Worm (Caenorhabditis elegans) whole organism, young adult: ENCODE data around the gene F09G8.10.

Source experiments
- F22D6.2 ChIP-seq: sonication (generic microtip); optimal IDR thresholded peaks from 2 replicates; lab custom pipeline; 2016; ENCODE audit warnings: mild to moderate bottlenecking, missing genetic modification characterization, missing compliant biosample characterization
- F23B12.7 ChIP-seq: sonication (generic microtip); optimal IDR thresholded peaks from 2 replicates; lab custom pipeline; 2017; ENCODE audit warnings: missing genetic modification characterization, mild to moderate bottlenecking, missing compliant biosample characterization, antibody characterized with exemption, moderate library complexity; ENCODE audit not compliant: insufficient read depth
- F33H1.4 ChIP-seq: fragments of 200-800 bp; sonication (Bioruptor generic); IDR thresholded peaks from 2 replicates; pipeline ENCODE4 v1.3.6; 2022; ENCODE audit warnings: missing genetic modification reagents, missing genetic modification characterization, missing compliant biosample characterization
- F49E8.2 ChIP-seq: sonication (generic microtip); optimal IDR thresholded peaks from 3 replicates; lab custom pipeline; 2017; ENCODE audit warnings: missing genetic modification characterization, mild to moderate bottlenecking, missing compliant biosample characterization, antibody characterized with exemption, moderate library complexity; ENCODE audit not compliant: insufficient read depth
- F57C9.4 ChIP-seq: sonication (generic microtip); optimal IDR thresholded peaks from 2 replicates; lab custom pipeline; 2017; ENCODE audit warnings: mild to moderate bottlenecking, missing genetic modification characterization, missing compliant biosample characterization
- K12H6.12 ChIP-seq: fragments of 200-800 bp; sonication (Bioruptor generic); optimal IDR thresholded peaks from 2 replicates; lab custom pipeline; 2018; ENCODE audit warnings: mild to moderate bottlenecking, missing genetic modification characterization, missing compliant biosample characterization
- T07F8.4 ChIP-seq: sonication (generic microtip); optimal IDR thresholded peaks from 2 replicates; lab custom pipeline; 2016; ENCODE audit warnings: mild to moderate bottlenecking, missing genetic modification characterization, moderate library complexity, missing compliant biosample characterization
- T26A5.8 ChIP-seq: sonication (generic microtip); optimal IDR thresholded peaks from 2 replicates; lab custom pipeline; 2016; ENCODE audit warnings: missing genetic modification characterization, missing compliant biosample characterization
- Y79H2A.3 ChIP-seq: fragments of 200-800 bp; sonication (Bioruptor generic); conservative IDR thresholded peaks from 2 replicates; pipeline ENCODE4 v1.3.6; 2022; ENCODE audit warnings: missing genetic modification reagents, missing genetic modification characterization, missing compliant biosample characterization
- atf-7 ChIP-seq: sonication (generic microtip); optimal IDR thresholded peaks from 2 replicates; lab custom pipeline; 2017; ENCODE audit warnings: mild to moderate bottlenecking, missing genetic modification characterization, missing compliant biosample characterization
- ccch-3 ChIP-seq: fragments of 200-800 bp; sonication (Bioruptor generic); optimal IDR thresholded peaks from 2 replicates; lab custom pipeline; 2018; ENCODE audit warnings: mild to moderate bottlenecking, missing genetic modification characterization, missing compliant biosample characterization
- cebp-2 ChIP-seq: fragments of 200-800 bp; sonication (Bioruptor generic); IDR thresholded peaks from 2 replicates; pipeline ENCODE4 v1.3.6; 2022; ENCODE audit warnings: missing genetic modification characterization, missing compliant biosample characterization
- ceh-100 ChIP-seq: fragments of 200-800 bp; sonication (Bioruptor generic); IDR thresholded peaks from 2 replicates; pipeline ENCODE4 v1.3.6; 2022; ENCODE audit warnings: missing genetic modification reagents, missing genetic modification characterization, missing compliant biosample characterization
- ceh-58 ChIP-seq: fragments of 200-800 bp; sonication (Bioruptor generic); IDR thresholded peaks from 2 replicates; pipeline ENCODE4 v1.3.6; 2022; ENCODE audit warnings: missing genetic modification characterization, missing compliant biosample characterization
- ekl-4 ChIP-seq: fragments of 200-800 bp; sonication (Bioruptor generic); IDR thresholded peaks from 2 replicates; pipeline ENCODE4 v1.3.6; 2022; ENCODE audit warnings: missing genetic modification reagents, missing genetic modification characterization, missing compliant biosample characterization
- fkh-3 ChIP-seq: sonication (generic microtip); optimal IDR thresholded peaks from 2 replicates; lab custom pipeline; 2016; ENCODE audit warnings: mild to moderate bottlenecking, missing genetic modification characterization, missing compliant biosample characterization
- him-1 ChIP-seq: sonication (generic microtip); optimal IDR thresholded peaks from 2 replicates; lab custom pipeline; 2016; ENCODE audit warnings: missing genotype, missing genetic modification reagents, missing genetic modification characterization, missing compliant biosample characterization
- hlh-12 ChIP-seq: sonication (generic microtip); optimal IDR thresholded peaks from 2 replicates; lab custom pipeline; 2016; ENCODE audit warnings: missing genetic modification characterization, missing compliant biosample characterization
- hmg-1.2 ChIP-seq: fragments of 200-800 bp; sonication (Bioruptor generic); IDR thresholded peaks from 2 replicates; pipeline ENCODE4 v1.3.6; 2022; ENCODE audit warnings: missing genetic modification reagents, missing genetic modification characterization, missing compliant biosample characterization
- let-607 ChIP-seq, 2 experiments: fragments of 200-800 bp in 1 of 2; sonication (Bioruptor generic) in 1 of 2; sonication (generic microtip) in 1 of 2; optimal IDR thresholded peaks; 2 replicates each; lab custom pipeline; 2016 to 2018; ENCODE audit warnings: mild to moderate bottlenecking in 2 of 2, missing compliant biosample characterization in 2 of 2, missing genetic modification characterization in 2 of 2, moderate library complexity in 2 of 2, missing genotype in 1 of 2
- lin-26 ChIP-seq: fragments of 200-800 bp; sonication (Bioruptor generic); IDR thresholded peaks from 2 replicates; pipeline ENCODE4 v1.3.6; 2022; ENCODE audit warnings: missing genetic modification reagents, missing genetic modification characterization, missing compliant biosample characterization
- lin-40 ChIP-seq: sonication (generic microtip); optimal IDR thresholded peaks from 2 replicates; lab custom pipeline; 2016; ENCODE audit warnings: missing genetic modification characterization, mild to moderate bottlenecking, missing compliant biosample characterization, missing genotype, missing genetic modification reagents
- lir-1 ChIP-seq: fragments of 200-800 bp; sonication (Bioruptor generic); conservative IDR thresholded peaks from 2 replicates; pipeline ENCODE4 v1.3.6; 2022; ENCODE audit warnings: missing genetic modification reagents, missing genetic modification characterization, missing compliant biosample characterization
- lsy-27 ChIP-seq: sonication (generic microtip); optimal IDR thresholded peaks from 2 replicates; lab custom pipeline; 2017; ENCODE audit warnings: missing genetic modification characterization, mild to moderate bottlenecking, missing compliant biosample characterization, antibody characterized with exemption, missing genotype, borderline replicate concordance; ENCODE audit not compliant: insufficient read depth
- madf-8 ChIP-seq: fragments of 200-800 bp; sonication (Bioruptor generic); conservative IDR thresholded peaks from 2 replicates; pipeline ENCODE4 v1.3.6; 2022; ENCODE audit warnings: missing genetic modification reagents, missing genetic modification characterization, missing compliant biosample characterization
- mxl-1 ChIP-seq: sonication (generic microtip); optimal IDR thresholded peaks from 2 replicates; lab custom pipeline; 2016; ENCODE audit warnings: missing genetic modification characterization, missing compliant biosample characterization
- nfya-2 ChIP-seq: fragments of 200-800 bp; sonication (Bioruptor generic); IDR thresholded peaks from 2 replicates; pipeline ENCODE4 v1.3.6; 2022; ENCODE audit warnings: missing genetic modification reagents, missing genetic modification characterization, missing compliant biosample characterization
- nhr-27 ChIP-seq: fragments of 200-800 bp; sonication (Bioruptor generic); optimal IDR thresholded peaks from 2 replicates; lab custom pipeline; 2018; ENCODE audit warnings: mild to moderate bottlenecking, missing genetic modification characterization, moderate library complexity, missing compliant biosample characterization
- nhr-80 ChIP-seq: sonication (generic microtip); optimal IDR thresholded peaks from 2 replicates; lab custom pipeline; 2016; ENCODE audit warnings: missing genetic modification characterization, missing compliant biosample characterization
- rec-8 ChIP-seq, 2 experiments: sonication (generic microtip); optimal IDR thresholded peaks; 2 replicates each; lab custom pipeline; 2016; ENCODE audit warnings: mild to moderate bottlenecking in 2 of 2, missing genetic modification characterization in 2 of 2, missing genetic modification reagents in 2 of 2, missing genotype in 2 of 2, missing biosample characterization in 1 of 2, missing compliant biosample characterization in 1 of 2, moderate library complexity in 1 of 2
- rpc-1 ChIP-seq, 2 experiments: fragments of 150-350 bp in 1 of 2; sonication (generic microtip) in 1 of 2; optimal IDR thresholded peaks; 2 replicates each; lab custom pipeline; 2014 to 2018; ENCODE audit warnings: missing biosample characterization in 1 of 2, missing genetic modification characterization in 1 of 2, missing genetic modification reagents in 1 of 2, missing genotype in 1 of 2
- snpc-1.3 ChIP-seq: sonication (generic microtip); optimal IDR thresholded peaks from 2 replicates; lab custom pipeline; 2017; ENCODE audit warnings: missing genetic modification characterization, mild to moderate bottlenecking, missing compliant biosample characterization, antibody characterized with exemption, moderate library complexity, missing genotype, missing genetic modification reagents; ENCODE audit not compliant: insufficient read depth
- tbx-9 ChIP-seq: sonication (generic microtip); optimal IDR thresholded peaks from 2 replicates; lab custom pipeline; 2016; ENCODE audit warnings: borderline replicate concordance, missing genetic modification characterization, inconsistent platforms, missing compliant biosample characterization
- ztf-18 ChIP-seq: sonication (generic microtip); optimal IDR thresholded peaks from 2 replicates; lab custom pipeline; 2016; ENCODE audit warnings: missing genotype, mild to moderate bottlenecking, missing genetic modification characterization, missing compliant biosample characterization
- ztf-25 ChIP-seq: fragments of 200-800 bp; sonication (Bioruptor generic); IDR thresholded peaks from 2 replicates; pipeline ENCODE4 v1.3.6; 2022; ENCODE audit warnings: missing genetic modification reagents, missing genetic modification characterization, missing compliant biosample characterization
- ztf-28 ChIP-seq: fragments of 200-800 bp; sonication (Bioruptor generic); IDR thresholded peaks from 2 replicates; pipeline ENCODE4 v1.3.6; 2022; ENCODE audit warnings: missing genetic modification reagents, missing genetic modification characterization, missing compliant biosample characterization
- ztf-3 ChIP-seq: fragments of 200-800 bp; sonication (Bioruptor generic); optimal IDR thresholded peaks from 2 replicates; lab custom pipeline; 2018; ENCODE audit warnings: mild to moderate bottlenecking, missing genetic modification characterization, missing compliant biosample characterization

The F09G8.10 gene

ce11 chrIII:8318488-8318887, 46.5 kb upstream of the F09G8.10 start, which contains the start of gene sas-4:
sas-4 (minus strand) TSS chrIII:8318588.
- TF ChIP-seq ceh-100 (no peak), rec-8 (tag; optimal IDR thresholded peaks at IDR 0.05; lab: Kevin White, UChicago) (no peak), F22D6.2 (tag; lab: Kevin White, UChicago) (no peak), madf-8 (GFP tag; lab: Robert Waterston, UW) (no peak), ceh-58 (GFP tag; lab: Robert Waterston, UW) (no peak), T07F8.4 (tag; lab: Kevin White, UChicago) (no peak), fkh-3 (no peak), F57C9.4 (no peak), atf-7 (no peak), T26A5.8 (no peak), F49E8.2 (tag; lab: Kevin White, UChicago) (no peak), tbx-9 (no peak), hmg-1.2 (no peak), Y79H2A.3 (GFP tag; lab: Robert Waterston, UW) (no peak), K12H6.12 (no peak)
- TF ChIP-seq, all 124 proteins: peak for 0

ce11 chrIII:8312393-8312792, 40.4 kb upstream of the F09G8.10 start, which contains the start of gene F10E9.2:
F10E9.2 (plus strand) TSS chrIII:8312693.
- TF ChIP-seq mxl-1 (tag; lab: Kevin White, UChicago) (no peak), tbx-9 (no peak), nfya-2 (no peak), ztf-28 (GFP tag; lab: Robert Waterston, UW) (no peak), hlh-12 (no peak), ekl-4 (GFP tag; lab: Robert Waterston, UW) (no peak), ccch-3 (GFP tag; lab: Kevin White, UChicago) (no peak), let-607 (tag; optimal IDR thresholded peaks at IDR 0.05; lab: Kevin White, UChicago) (no peak), madf-8 (GFP tag; lab: Robert Waterston, UW) (no peak), snpc-1.3 (tag; lab: Kevin White, UChicago) (no peak), ztf-25 (GFP tag; lab: Robert Waterston, UW) (no peak), lin-26 (GFP tag; lab: Robert Waterston, UW) (no peak), nhr-27 (no peak), lir-1 (GFP tag; lab: Robert Waterston, UW) (no peak), lsy-27 (tag; lab: Kevin White, UChicago) (no peak), ztf-18 (tag; lab: Kevin White, UChicago) (no peak)

DNA sequence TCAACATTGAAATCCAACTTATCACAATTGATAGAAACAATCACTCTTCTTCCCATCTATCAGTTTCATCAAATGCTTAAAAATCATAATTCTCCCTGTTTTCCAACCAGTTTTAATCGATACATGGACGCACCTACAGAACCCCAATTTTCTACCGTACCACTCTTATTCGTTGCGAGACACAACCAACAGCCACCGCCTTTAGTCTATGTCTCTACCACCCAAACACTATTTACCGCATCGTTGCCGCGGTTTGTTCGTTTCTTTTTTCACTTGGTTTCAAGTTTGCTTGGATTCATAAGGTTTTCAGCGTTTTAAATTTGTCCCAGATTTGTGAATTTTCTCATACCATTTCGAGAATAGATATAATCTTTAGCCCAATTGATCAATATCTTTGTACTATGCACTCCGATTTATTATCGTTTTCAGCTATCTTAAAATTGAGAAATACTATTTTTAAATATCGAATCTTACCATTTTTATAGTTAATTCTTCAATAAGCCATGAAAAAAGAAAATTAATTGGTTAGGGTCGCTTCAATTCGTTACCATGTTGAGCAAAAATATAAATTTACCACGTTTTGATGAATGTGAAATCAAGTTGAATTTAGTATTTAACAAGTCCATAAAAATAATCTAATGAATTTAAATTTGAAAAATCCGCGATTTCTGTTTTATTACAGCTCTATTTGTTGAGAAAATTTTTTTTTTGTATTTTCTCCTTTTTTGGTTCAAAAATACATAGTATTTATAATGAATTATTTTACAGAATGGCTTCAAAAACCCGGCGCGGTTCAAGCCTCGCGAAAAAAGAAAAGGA, 38.5 kb upstream of the F09G8.10 start, which contains the start of gene F10E9.3:
TSS of gene F10E9.3 (plus strand) at position 769 of the 819 bp plus-strand sequence.
- TF ChIP-seq cebp-2 (GFP tag; lab: Robert Waterston, UW) = no peak
- TF ChIP-seq F33H1.4 = 0 out of 2 replicates have a peak, but pooled peaks have one; percentile 12

- TF ChIP-seq ztf-3 (GFP tag; lab: Kevin White, UChicago) (no peak), lir-1 (GFP tag; lab: Robert Waterston, UW) (no peak), F23B12.7 (no peak), rpc-1 (optimal IDR thresholded peaks at IDR 0.05; lab: Kevin White, UChicago) (no peak), rpc-1 (tag; optimal IDR thresholded peaks at IDR 0.05; lab: Kevin White, UChicago) (no peak), lin-40 (tag; lab: Kevin White, UChicago) (no peak), T26A5.8 (no peak), nhr-80 (no peak), him-1 (tag; lab: Kevin White, UChicago) (no peak)
- TF ChIP-seq, all 124 proteins: peak for 0
These were observed 36.3 kb upstream of the F09G8.10 start, which contains the start of gene F10E9.4 for ce11 chrIII:8308238-8308637. F10E9.4 (plus strand) TSS chrIII:8308538.
